Fruit fly (Drosophila melanogaster) whole organism, pupa: ENCODE measurements around the gene CG5541.

Experiments
- CG13204 ChIP-seq: fragments of 200-800 bp; sonication (Bioruptor generic); optimal IDR thresholded peaks from 2 replicates; lab custom pipeline; 2018; ENCODE audit warnings: missing biosample characterization, mild to moderate bottlenecking, missing genetic modification characterization, moderate library complexity
- CG14655 ChIP-seq: fragments of 200-800 bp; sonication (Bioruptor generic); optimal IDR thresholded peaks from 3 replicates; lab custom pipeline; 2017; ENCODE audit warnings: mild to moderate bottlenecking, missing biosample characterization, missing genetic modification reagents, missing genetic modification characterization
- CG15710 ChIP-seq: fragments of 200-800 bp; sonication (Bioruptor generic); optimal IDR thresholded peaks from 2 replicates; lab custom pipeline; 2018; ENCODE audit warnings: missing biosample characterization, mild to moderate bottlenecking, missing genetic modification characterization, moderate library complexity
- CG34367 ChIP-seq: fragments of 200-800 bp; sonication (Bioruptor generic); optimal IDR thresholded peaks from 2 replicates; lab custom pipeline; 2018; ENCODE audit warnings: missing biosample characterization, mild to moderate bottlenecking, missing genetic modification characterization
- CG4496 ChIP-seq: fragments of 200-800 bp; sonication (Bioruptor generic); IDR thresholded peaks from 3 replicates; pipeline ENCODE4 v1.3.6; 2022; ENCODE audit warnings: missing biosample characterization, missing genetic modification characterization
- CG8301 ChIP-seq: fragments of 200-800 bp; sonication (Bioruptor generic); optimal IDR thresholded peaks from 2 replicates; lab custom pipeline; 2018; ENCODE audit warnings: missing biosample characterization, mild to moderate bottlenecking, missing genetic modification characterization
- CG9948 ChIP-seq: fragments of 200-800 bp; sonication (Bioruptor generic); optimal IDR thresholded peaks from 2 replicates; lab custom pipeline; 2018; ENCODE audit warnings: missing biosample characterization, mild to moderate bottlenecking, missing genetic modification characterization, moderate library complexity
- D1 ChIP-seq: fragments of 200-800 bp; sonication (Bioruptor generic); optimal IDR thresholded peaks from 2 replicates; lab custom pipeline; 2018; ENCODE audit warnings: missing biosample characterization, mild to moderate bottlenecking, missing genetic modification characterization, moderate library complexity
- EcR ChIP-seq: fragments of 200-800 bp; sonication (Bioruptor generic); optimal IDR thresholded peaks from 3 replicates; lab custom pipeline; 2019; ENCODE audit warnings: missing biosample characterization, missing genetic modification characterization, mild to moderate bottlenecking, moderate library complexity, missing genetic modification reagents
- Pif1B ChIP-seq: fragments of 200-800 bp; sonication (Bioruptor generic); optimal IDR thresholded peaks from 3 replicates; lab custom pipeline; 2016; ENCODE audit warnings: missing biosample characterization, missing genetic modification characterization
- gl ChIP-seq: fragments of 200-800 bp; sonication (Bioruptor generic); optimal IDR thresholded peaks from 2 replicates; lab custom pipeline; 2018; ENCODE audit warnings: missing biosample characterization, mild to moderate bottlenecking, missing genetic modification characterization
- rn ChIP-seq: fragments of 200-800 bp; sonication (Bioruptor generic); IDR thresholded peaks from 2 replicates; pipeline ENCODE4 v1.3.6; 2022; ENCODE audit warnings: missing biosample characterization, missing genetic modification characterization

- TF ChIP-seq gl (tag; lab: Kevin White, UChicago): peak; percentile 66
- TF ChIP-seq CG13204 (GFP tag; lab: Kevin White, UChicago): peak; percentile 67
- no peak for TF ChIP-seq rn
- no peak for TF ChIP-seq CG14655 (GFP tag; lab: Kevin White, UChicago)
- TF ChIP-seq D1: no peak
- peak; percentile 24 for TF ChIP-seq CG15710
- peak; percentile 50; the same call in 2 of the 3 replicates for TF ChIP-seq CG4496 (GFP tag; lab: Robert Waterston, UW)
- TF ChIP-seq CG34367 (tag; lab: Kevin White, UChicago): peak; percentile 26
- TF ChIP-seq EcR (GFP tag; lab: Kevin White, UChicago): no peak
- peak; percentile 14 for TF ChIP-seq CG8301 (tag; lab: Kevin White, UChicago)
- no peak for TF ChIP-seq CG9948 (tag; lab: Kevin White, UChicago)
- peak; percentile 25 for TF ChIP-seq Pif1B (GFP tag; lab: Kevin White, UChicago)
Measured at dm6 chrX:15079945-15080344, 36.0 kb downstream of the CG5541 start.
